Fruit fly (Drosophila melanogaster): Measurements from ENCODE around the gene Sf3b5.

DNA sequence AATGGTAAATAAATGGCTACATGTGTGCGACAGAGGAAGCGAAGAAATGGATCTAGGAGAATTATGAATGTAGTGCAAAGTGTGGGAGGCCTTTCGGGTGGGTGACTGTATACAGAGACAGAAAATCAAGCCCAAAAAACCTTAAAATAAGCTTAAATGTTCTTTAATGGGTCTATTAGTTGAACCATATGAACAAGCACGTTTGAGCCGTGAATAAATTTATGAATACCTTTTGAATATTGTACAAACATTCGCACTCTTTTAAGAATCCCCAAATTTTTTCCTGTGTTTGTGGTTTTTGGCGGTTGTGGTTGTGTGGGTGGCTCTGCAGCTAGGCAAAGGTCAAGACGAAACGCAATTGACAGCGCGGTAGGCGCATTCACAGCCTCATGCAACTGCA is 48.5 kb downstream of the Sf3b5 start:
- no peak for TF ChIP-seq h (GFP tag; optimal IDR thresholded peaks at IDR 0.05)
- TF ChIP-seq Dfd (GFP tag; optimal IDR thresholded peaks at IDR 0.05): no peak
- TF ChIP-seq Hr78 (GFP tag; optimal IDR thresholded peaks at IDR 0.05): no peak
- no peak for TF ChIP-seq Rel (GFP tag; optimal IDR thresholded peaks at IDR 0.05)
- no peak for TF ChIP-seq Rel (tag; optimal IDR thresholded peaks at IDR 0.05)
- TF ChIP-seq psq (GFP tag; optimal IDR thresholded peaks at IDR 0.05): no peak
- no peak for TF ChIP-seq pan (optimal IDR thresholded peaks at IDR 0.05)
- no peak for TF ChIP-seq Hnf4 (GFP tag; optimal IDR thresholded peaks at IDR 0.05)
- no peak for TF ChIP-seq CG32264 (GFP tag; optimal IDR thresholded peaks at IDR 0.05)
- TF ChIP-seq N (GFP tag; optimal IDR thresholded peaks at IDR 0.05): no peak
- no peak for TF ChIP-seq ey (GFP tag; optimal IDR thresholded peaks at IDR 0.05)
- no peak for TF ChIP-seq HLH106 (tag; optimal IDR thresholded peaks at IDR 0.05)
